Fruit fly (Drosophila melanogaster) whole organism, embryonic: ENCODE results near the gene CG32073.

Source experiments
- CG11560 ChIP-seq: fragments of 200-800 bp; sonication (Bioruptor generic); IDR thresholded peaks from 3 replicates; pipeline ENCODE4 v1.3.6; 2022; ENCODE audit warnings: missing biosample characterization, missing genetic modification characterization
- CG13775 ChIP-seq: fragments of 200-800 bp; sonication (Bioruptor generic); optimal IDR thresholded peaks from 3 replicates; lab custom pipeline; 2017; ENCODE audit warnings: missing biosample characterization, mild to moderate bottlenecking, missing genetic modification characterization
- CG14441 ChIP-seq: fragments of 200-800 bp; sonication (Bioruptor generic); IDR thresholded peaks from 2 replicates; pipeline ENCODE4 v1.3.6; 2022; ENCODE audit warnings: missing biosample characterization, missing genetic modification characterization
- CG15073 ChIP-seq: fragments of 200-800 bp; sonication (Bioruptor generic); optimal IDR thresholded peaks from 2 replicates; lab custom pipeline; 2016; ENCODE audit warnings: missing biosample characterization, missing genetic modification characterization
- CG1647 ChIP-seq: fragments of 200-800 bp; sonication (Bioruptor generic); optimal IDR thresholded peaks from 3 replicates; lab custom pipeline; 2016; ENCODE audit warnings: missing biosample characterization, missing genetic modification characterization
- CG1832 ChIP-seq: fragments of 200-800 bp; sonication (Bioruptor generic); optimal IDR thresholded peaks from 2 replicates; lab custom pipeline; 2017; ENCODE audit warnings: missing biosample characterization, mild to moderate bottlenecking, missing genetic modification characterization, inconsistent platforms
- CG2712 ChIP-seq: fragments of 200-800 bp; optimal IDR thresholded peaks from 3 replicates; lab custom pipeline; 2019; ENCODE audit warnings: missing biosample characterization, mild to moderate bottlenecking, missing genetic modification characterization, moderate library complexity
- CG5953 ChIP-seq: fragments of 200-800 bp; sonication (Bioruptor generic); IDR thresholded peaks from 2 replicates; pipeline ENCODE4 v1.3.6; 2022; ENCODE audit warnings: missing biosample characterization, missing genetic modification characterization
- CG6254 ChIP-seq: fragments of 200-800 bp; sonication (Bioruptor generic); optimal IDR thresholded peaks from 3 replicates; lab custom pipeline; 2017; ENCODE audit warnings: mild to moderate bottlenecking, missing biosample characterization, missing genetic modification reagents, missing genetic modification characterization
- CG6683 ChIP-seq: fragments of 200-800 bp; sonication (Bioruptor generic); optimal IDR thresholded peaks from 2 replicates; lab custom pipeline; 2017; ENCODE audit warnings: missing biosample characterization, mild to moderate bottlenecking, missing genetic modification characterization, missing genetic modification reagents
- CG6765 ChIP-seq: fragments of 200-800 bp; sonication (Bioruptor generic); optimal IDR thresholded peaks from 3 replicates; lab custom pipeline; 2017; ENCODE audit warnings: missing biosample characterization, mild to moderate bottlenecking, missing genetic modification characterization
- CG7928 ChIP-seq: fragments of 200-800 bp; sonication (Bioruptor generic); optimal IDR thresholded peaks from 2 replicates; lab custom pipeline; 2017; ENCODE audit warnings: missing biosample characterization, mild to moderate bottlenecking, missing genetic modification characterization
- CG8290 ChIP-seq, 3 experiments: fragments of 200-800 bp; sonication (Bioruptor generic); optimal IDR thresholded peaks; 2 replicates each; lab custom pipeline; 2016 to 2019; ENCODE audit warnings: missing biosample characterization in 3 of 3, missing genetic modification characterization in 3 of 3, mild to moderate bottlenecking in 2 of 3, moderate library complexity in 1 of 3
- CG9437 ChIP-seq: fragments of 200-800 bp; sonication (Bioruptor generic); optimal IDR thresholded peaks from 2 replicates; lab custom pipeline; 2018; ENCODE audit warnings: missing biosample characterization, mild to moderate bottlenecking, missing genetic modification characterization
- CG9797 ChIP-seq: fragments of 200-800 bp; sonication (Bioruptor generic); optimal IDR thresholded peaks from 3 replicates; lab custom pipeline; 2018; ENCODE audit warnings: missing biosample characterization, mild to moderate bottlenecking, missing genetic modification characterization
- CG9817 ChIP-seq: fragments of 200-800 bp; sonication (Bioruptor generic); optimal IDR thresholded peaks from 2 replicates; lab custom pipeline; 2018; ENCODE audit warnings: missing biosample characterization, mild to moderate bottlenecking, missing genetic modification characterization, moderate library complexity
- CrebB ChIP-seq: fragments of 200-800 bp; sonication (Bioruptor generic); optimal IDR thresholded peaks from 3 replicates; lab custom pipeline; 2018; ENCODE audit warnings: missing biosample characterization, mild to moderate bottlenecking, missing genetic modification characterization
- Elba2 ChIP-seq: fragments of 200-800 bp; sonication (Bioruptor generic); optimal IDR thresholded peaks from 3 replicates; lab custom pipeline; 2016; ENCODE audit warnings: missing biosample characterization, missing genetic modification characterization
- Fer2 ChIP-seq: fragments of 200-800 bp; sonication (Bioruptor generic); optimal IDR thresholded peaks from 2 replicates; lab custom pipeline; 2018; ENCODE audit warnings: missing biosample characterization, mild to moderate bottlenecking, missing genetic modification characterization, moderate library complexity
- Gug ChIP-seq: fragments of 200-800 bp; sonication (Bioruptor generic); IDR thresholded peaks from 4 replicates; pipeline ENCODE4 v1.3.6; 2022; ENCODE audit warnings: missing biosample characterization, missing genetic modification characterization
- H15 ChIP-seq: fragments of 200-800 bp; sonication (Bioruptor generic); IDR thresholded peaks from 3 replicates; pipeline ENCODE4 v1.3.6; 2022; ENCODE audit warnings: missing biosample characterization, missing genetic modification characterization
- HLH3B ChIP-seq: fragments of 200-800 bp; sonication (Bioruptor generic); IDR thresholded peaks from 2 replicates; pipeline ENCODE4 v1.3.6; 2022; ENCODE audit warnings: missing biosample characterization, missing genetic modification characterization
- HmgD ChIP-seq: fragments of 200-800 bp; sonication (Bioruptor generic); optimal IDR thresholded peaks from 3 replicates; lab custom pipeline; 2016; ENCODE audit warnings: missing biosample characterization, missing genetic modification characterization
- Hr3 ChIP-seq: fragments of 200-800 bp; sonication (Bioruptor generic); optimal IDR thresholded peaks from 3 replicates; lab custom pipeline; 2016; ENCODE audit warnings: missing biosample characterization, missing genetic modification characterization
- NK7.1 ChIP-seq: fragments of 200-800 bp; sonication (Bioruptor generic); optimal IDR thresholded peaks from 3 replicates; lab custom pipeline; 2016; ENCODE audit warnings: missing biosample characterization, missing genetic modification characterization
- Nf-YB ChIP-seq: fragments of 200-800 bp; sonication (Bioruptor generic); optimal IDR thresholded peaks from 3 replicates; lab custom pipeline; 2019; ENCODE audit warnings: missing biosample characterization, mild to moderate bottlenecking, missing genetic modification characterization, moderate library complexity
- Pdp1 ChIP-seq, 2 experiments: fragments of 200-800 bp; sonication (Bioruptor generic); optimal IDR thresholded peaks; 3 replicates each; lab custom pipeline; 2016; ENCODE audit warnings: missing biosample characterization in 2 of 2, missing genetic modification characterization in 2 of 2, mild to moderate bottlenecking in 1 of 2, moderate library complexity in 1 of 2
- Sin3A ChIP-seq: fragments of >200 bp; optimal IDR thresholded peaks from 2 replicates; lab custom pipeline; 2018
- Vsx1 ChIP-seq: fragments of 200-800 bp; sonication (Bioruptor generic); optimal IDR thresholded peaks from 2 replicates; lab custom pipeline; 2017; ENCODE audit warnings: missing biosample characterization, mild to moderate bottlenecking, missing genetic modification characterization, missing genetic modification reagents
- ap ChIP-seq: fragments of 200-800 bp; sonication (Bioruptor generic); IDR thresholded peaks from 2 replicates; pipeline ENCODE4 v1.3.6; 2022; ENCODE audit warnings: missing biosample characterization, missing genetic modification characterization
- br ChIP-seq: fragments of >200 bp; optimal IDR thresholded peaks from 2 replicates; lab custom pipeline; 2017
- chif ChIP-seq, 2 experiments: fragments of 200-800 bp; sonication (Bioruptor generic); optimal IDR thresholded peaks; 3 replicates each; lab custom pipeline; 2016; ENCODE audit warnings: missing biosample characterization in 2 of 2, missing genetic modification characterization in 2 of 2
- danr ChIP-seq: fragments of 200-800 bp; sonication (Bioruptor generic); IDR thresholded peaks from 2 replicates; pipeline ENCODE4 v1.3.6; 2022; ENCODE audit warnings: missing biosample characterization, missing genetic modification characterization
- dm ChIP-seq: fragments of 200-800 bp; sonication (Bioruptor generic); optimal IDR thresholded peaks from 3 replicates; lab custom pipeline; 2016; ENCODE audit warnings: missing biosample characterization, missing genetic modification characterization
- dmrt11E ChIP-seq: fragments of 200-800 bp; sonication (Bioruptor generic); optimal IDR thresholded peaks from 3 replicates; lab custom pipeline; 2018; ENCODE audit warnings: missing biosample characterization, mild to moderate bottlenecking, missing genetic modification characterization, moderate library complexity
- fd3F ChIP-seq: fragments of 200-800 bp; sonication (Bioruptor generic); optimal IDR thresholded peaks from 2 replicates; lab custom pipeline; 2018; ENCODE audit warnings: missing biosample characterization, mild to moderate bottlenecking, missing genetic modification characterization, moderate library complexity
- gem ChIP-seq: fragments of 200-800 bp; sonication (Bioruptor generic); optimal IDR thresholded peaks from 2 replicates; lab custom pipeline; 2019; ENCODE audit warnings: missing biosample characterization, mild to moderate bottlenecking, missing genetic modification characterization, moderate library complexity
- gsb ChIP-seq: fragments of 200-800 bp; sonication (Bioruptor generic); IDR thresholded peaks from 2 replicates; pipeline ENCODE4 v1.3.6; 2022; ENCODE audit warnings: missing biosample characterization, missing genetic modification characterization
- hbn ChIP-seq: fragments of 200-800 bp; sonication (Bioruptor generic); IDR thresholded peaks from 2 replicates; pipeline ENCODE4 v1.3.6; 2022; ENCODE audit warnings: missing biosample characterization, missing genetic modification characterization; ENCODE audit not compliant: partially characterized antibody
- kay ChIP-seq: fragments of 200-800 bp; sonication (Bioruptor generic); optimal IDR thresholded peaks from 2 replicates; lab custom pipeline; 2016; ENCODE audit warnings: missing biosample characterization, missing genetic modification characterization
- pita ChIP-seq: fragments of 200-800 bp; sonication (Bioruptor generic); optimal IDR thresholded peaks from 2 replicates; lab custom pipeline; 2017; ENCODE audit warnings: missing biosample characterization, mild to moderate bottlenecking, missing genetic modification characterization
- pzg ChIP-seq: fragments of 200-800 bp; sonication (Bioruptor generic); optimal IDR thresholded peaks from 3 replicates; lab custom pipeline; 2018; ENCODE audit warnings: missing biosample characterization, mild to moderate bottlenecking, missing genetic modification characterization, moderate library complexity
- run ChIP-seq: fragments of 200-800 bp; sonication (Bioruptor generic); optimal IDR thresholded peaks from 3 replicates; lab custom pipeline; 2018; ENCODE audit warnings: missing biosample characterization, mild to moderate bottlenecking, missing genetic modification characterization
- seq ChIP-seq: fragments of 200-800 bp; sonication (Bioruptor generic); IDR thresholded peaks from 2 replicates; pipeline ENCODE4 v1.3.6; 2022; ENCODE audit warnings: missing biosample characterization, missing genetic modification characterization
- unc-4 ChIP-seq: fragments of 200-800 bp; sonication (Bioruptor generic); IDR thresholded peaks from 2 replicates; pipeline ENCODE4 v1.3.6; 2022; ENCODE audit warnings: missing biosample characterization, missing genetic modification characterization; ENCODE audit not compliant: partially characterized antibody
- unpg ChIP-seq: fragments of 200-800 bp; sonication (Bioruptor generic); optimal IDR thresholded peaks from 3 replicates; lab custom pipeline; 2018; ENCODE audit warnings: missing biosample characterization, mild to moderate bottlenecking, missing genetic modification characterization, moderate library complexity
- wdn ChIP-seq: fragments of 200-800 bp; sonication (Bioruptor generic); IDR thresholded peaks from 2 replicates; pipeline ENCODE4 v1.3.6; 2022; ENCODE audit warnings: missing biosample characterization, missing genetic modification characterization
- yki ChIP-seq: fragments of >200 bp; optimal IDR thresholded peaks from 3 replicates; lab custom pipeline; 2018
- z ChIP-seq: fragments of 200-800 bp; sonication (Bioruptor generic); IDR thresholded peaks from 3 replicates; pipeline ENCODE4 v1.3.6; 2022; ENCODE audit warnings: missing biosample characterization, missing genetic modification characterization

Gene CG32073

DNA sequence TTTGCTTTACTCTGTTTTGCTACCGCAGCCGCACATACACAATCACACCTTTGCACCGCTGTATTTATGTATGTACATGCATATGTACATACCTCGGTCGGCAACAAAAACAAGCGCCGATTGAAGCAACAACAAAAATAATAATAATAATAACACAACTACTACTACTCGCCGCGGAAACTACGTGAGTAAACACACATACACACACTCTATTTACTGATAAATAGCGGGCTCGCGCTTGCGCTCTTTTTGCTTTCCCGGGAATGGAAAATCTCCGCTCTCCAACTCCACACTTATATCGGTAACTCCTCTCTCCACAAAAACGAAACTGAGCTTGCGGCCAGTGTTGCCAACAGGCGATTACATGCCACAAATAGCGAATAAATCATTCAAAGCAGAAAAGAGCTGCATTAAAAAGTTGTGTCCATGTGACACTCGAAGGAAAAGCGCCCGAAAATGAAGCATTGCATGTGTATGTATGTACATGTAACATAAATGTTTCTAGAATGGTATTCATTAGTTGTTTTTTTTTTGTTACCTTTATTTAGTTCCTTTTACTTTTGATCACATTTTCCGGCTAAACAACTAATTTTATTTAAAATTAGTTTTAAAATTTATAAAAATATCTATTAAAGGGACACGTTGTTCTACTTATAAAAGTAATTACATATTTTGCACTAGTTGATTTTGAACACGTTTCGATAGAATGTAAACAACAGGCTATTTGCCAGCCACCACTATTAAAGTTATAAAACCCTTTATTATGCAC, 11.4 kb upstream of the CG32073 start (continued):
- peak; percentile 26 for TF ChIP-seq yki (lab: Kevin White, UChicago)
- no peak for TF ChIP-seq Elba2 (GFP tag; lab: Kevin White, UChicago)
- peak; percentile 14 for TF ChIP-seq pzg
- no peak for TF ChIP-seq CG7928 (GFP tag; lab: Kevin White, UChicago)
- peak; percentile 20; the same call in 1 of the 2 replicates for TF ChIP-seq danr (GFP tag; lab: Robert Waterston, UW)
- TF ChIP-seq Vsx1 (GFP tag; lab: Kevin White, UChicago) = peak; percentile 71
- TF ChIP-seq hbn (GFP tag; lab: Robert Waterston, UW) = 0 out of 2 replicates have a peak, but pooled peaks have one; percentile 35
- TF ChIP-seq CG6254 (GFP tag; lab: Kevin White, UChicago) = peak; percentile 61
- peak; percentile 40 for TF ChIP-seq NK7.1 (GFP tag; lab: Kevin White, UChicago)
- peak; percentile 61 for TF ChIP-seq unpg (GFP tag; lab: Kevin White, UChicago)
- peak; percentile 77 for TF ChIP-seq CG6683 (GFP tag; lab: Kevin White, UChicago)
- TF ChIP-seq HLH3B (GFP tag; lab: Robert Waterston, UW) = peak; percentile 33; the same call in 1 of the 2 replicates
- 0 out of 2 replicates have a peak, but pooled peaks have one; percentile 45 for TF ChIP-seq unc-4 (GFP tag; lab: Robert Waterston, UW)
- TF ChIP-seq CG8290 (GFP tag; optimal IDR thresholded peaks at IDR 0.05; lab: Kevin White, UChicago) = peak; percentile 43
- peak; percentile 87 to 88 for TF ChIP-seq CG8290 (tag; optimal IDR thresholded peaks at IDR 0.05; lab: Kevin White, UChicago)
- no peak for TF ChIP-seq br
- peak; percentile 55 to 75 for TF ChIP-seq Pdp1 (GFP tag; optimal IDR thresholded peaks at IDR 0.05; lab: Kevin White, UChicago)
- TF ChIP-seq CG14441 (GFP tag; lab: Robert Waterston, UW) = peak; percentile 53; the same call in 1 of the 2 replicates
- peak; percentile 44 for TF ChIP-seq dmrt11E (tag; lab: Kevin White, UChicago)
- peak; percentile 19 for TF ChIP-seq Hr3
- peak; percentile 5 for TF ChIP-seq kay (GFP tag; lab: Kevin White, UChicago)
- TF ChIP-seq CG9817 (tag; lab: Kevin White, UChicago) = peak; percentile 46
- TF ChIP-seq CG9797 (GFP tag; lab: Kevin White, UChicago) = peak; percentile 26
- TF ChIP-seq seq (GFP tag; lab: Robert Waterston, UW) = peak; percentile 80
- TF ChIP-seq CG5953 (GFP tag; lab: Robert Waterston, UW) = peak; percentile 49
- TF ChIP-seq CG2712 (tag; lab: Kevin White, UChicago) = peak; percentile 35
- peak; percentile 59; the same call in 1 of the 2 replicates for TF ChIP-seq gsb
- TF ChIP-seq HmgD (GFP tag; lab: Kevin White, UChicago) = peak; percentile 35
- peak; percentile 61 for TF ChIP-seq fd3F (GFP tag; lab: Kevin White, UChicago)
- TF ChIP-seq ap (GFP tag; lab: Robert Waterston, UW) = no peak
- TF ChIP-seq CrebB (tag; lab: Kevin White, UChicago) = peak; percentile 88
- TF ChIP-seq CG1832 (GFP tag; lab: Kevin White, UChicago) = no peak
- TF ChIP-seq CG1647 (GFP tag; lab: Kevin White, UChicago) = peak; percentile 47
- peak; percentile 63 for TF ChIP-seq gem (tag; lab: Kevin White, UChicago)
- TF ChIP-seq H15 (GFP tag; lab: Robert Waterston, UW) = 0 out of 3 replicates have a peak, but pooled peaks have one; percentile 26
- TF ChIP-seq CG6765 (GFP tag; lab: Kevin White, UChicago) = peak; percentile 79
- no peak for TF ChIP-seq Sin3A (lab: Kevin White, UChicago)
- TF ChIP-seq wdn (GFP tag; lab: Robert Waterston, UW) = peak; percentile 51; the same call in 1 of the 2 replicates
- no peak for TF ChIP-seq CG9437 (GFP tag; lab: Kevin White, UChicago)
- peak; percentile 23 to 65 for TF ChIP-seq chif (GFP tag; optimal IDR thresholded peaks at IDR 0.05; lab: Kevin White, UChicago)
- no peak for TF ChIP-seq pita
- no peak for TF ChIP-seq CG15073 (GFP tag; lab: Kevin White, UChicago)
- peak; percentile 51 for TF ChIP-seq Fer2 (tag; lab: Kevin White, UChicago)
- no peak for TF ChIP-seq CG11560 (tag; lab: Robert Waterston, UW)
- TF ChIP-seq dm (GFP tag; lab: Kevin White, UChicago) = peak; percentile 62
- peak; percentile 67 for TF ChIP-seq Nf-YB (GFP tag; lab: Kevin White, UChicago)
- TF ChIP-seq run = peak; percentile 63
- no peak for TF ChIP-seq z (GFP tag; lab: Robert Waterston, UW)
- TF ChIP-seq Gug (GFP tag; lab: Robert Waterston, UW) = no peak
- TF ChIP-seq CG13775 (GFP tag; lab: Kevin White, UChicago) = no peak
